Worm (Caenorhabditis elegans) whole organism, L2 larva: ENCODE results near the gene mrps-18B.

Experiments
- C34F6.9 ChIP-seq: fragments of 150-350 bp; optimal IDR thresholded peaks from 2 replicates; lab custom pipeline; 2014; ENCODE audit warnings: missing biosample characterization, missing genetic modification characterization
- F13H6.1 ChIP-seq: sonication (generic microtip); optimal IDR thresholded peaks from 2 replicates; lab custom pipeline; 2016; ENCODE audit warnings: missing genetic modification characterization, missing compliant biosample characterization
- R02D3.7 ChIP-seq: fragments of 150-350 bp; optimal IDR thresholded peaks from 2 replicates; lab custom pipeline; 2014; ENCODE audit warnings: missing biosample characterization, missing genetic modification characterization
- ZK546.5 ChIP-seq: sonication (generic microtip); optimal IDR thresholded peaks from 2 replicates; lab custom pipeline; 2017; ENCODE audit warnings: missing biosample characterization, missing genetic modification characterization
- alr-1 ChIP-seq: fragments of 150-350 bp; optimal IDR thresholded peaks from 2 replicates; lab custom pipeline; 2014; ENCODE audit warnings: missing biosample characterization, missing genetic modification characterization
- aly-2 ChIP-seq: fragments of 150-350 bp; optimal IDR thresholded peaks from 2 replicates; lab custom pipeline; 2014; ENCODE audit warnings: missing biosample characterization, missing genetic modification characterization
- ama-1 ChIP-seq: fragments of 150-350 bp; optimal IDR thresholded peaks from 2 replicates; lab custom pipeline; 2018; ENCODE audit warnings: inconsistent platforms
- blmp-1 ChIP-seq: sonication (generic microtip); optimal IDR thresholded peaks from 2 replicates; lab custom pipeline; 2017; ENCODE audit warnings: missing genetic modification characterization, mild to moderate bottlenecking, missing compliant biosample characterization, antibody characterized with exemption, moderate library complexity; ENCODE audit not compliant: insufficient read depth
- ceh-16 ChIP-seq: fragments of 150-350 bp; optimal IDR thresholded peaks from 2 replicates; lab custom pipeline; 2014; ENCODE audit warnings: missing biosample characterization, missing genetic modification characterization
- ceh-82 ChIP-seq: fragments of 150-350 bp; optimal IDR thresholded peaks from 2 replicates; lab custom pipeline; 2014; ENCODE audit warnings: missing biosample characterization, missing genetic modification characterization
- crh-2 ChIP-seq: sonication (generic microtip); optimal IDR thresholded peaks from 2 replicates; lab custom pipeline; 2017; ENCODE audit warnings: missing biosample characterization, missing genetic modification characterization
- dmd-4 ChIP-seq: sonication (generic microtip); optimal IDR thresholded peaks from 2 replicates; lab custom pipeline; 2017; ENCODE audit warnings: missing biosample characterization, missing genetic modification characterization
- egl-27 ChIP-seq: sonication (generic microtip); optimal IDR thresholded peaks from 3 replicates; lab custom pipeline; 2017; ENCODE audit warnings: missing biosample characterization, missing genetic modification reagents, missing genetic modification characterization
- elt-1 ChIP-seq: fragments of 150-350 bp; optimal IDR thresholded peaks from 2 replicates; lab custom pipeline; 2014; ENCODE audit warnings: missing biosample characterization, missing genetic modification characterization
- elt-3 ChIP-seq: sonication (generic microtip); optimal IDR thresholded peaks from 2 replicates; lab custom pipeline; 2017; ENCODE audit warnings: missing biosample characterization, missing genetic modification characterization
- fos-1 ChIP-seq: fragments of 150-350 bp; optimal IDR thresholded peaks from 2 replicates; lab custom pipeline; 2014; ENCODE audit warnings: missing biosample characterization, missing genetic modification characterization
- gmeb-1 ChIP-seq: fragments of 150-350 bp; optimal IDR thresholded peaks from 2 replicates; lab custom pipeline; 2014; ENCODE audit warnings: missing biosample characterization, missing genetic modification characterization
- lin-11 ChIP-seq: fragments of 150-350 bp; sonication (generic microtip); optimal IDR thresholded peaks from 2 replicates; lab custom pipeline; 2014; ENCODE audit warnings: missing biosample characterization, missing genetic modification characterization, inconsistent platforms, mixed read lengths
- lin-13 ChIP-seq: fragments of 150-350 bp; optimal IDR thresholded peaks from 2 replicates; lab custom pipeline; 2014; ENCODE audit warnings: missing biosample characterization, missing genetic modification reagents, missing genetic modification characterization
- lsy-2 ChIP-seq, 2 experiments: fragments of 150-350 bp in 1 of 2; sonication (generic microtip) in 1 of 2; optimal IDR thresholded peaks; 2 replicates each; lab custom pipeline; 2014 to 2017; ENCODE audit warnings: missing biosample characterization in 2 of 2, missing genetic modification characterization in 2 of 2
- mab-5 ChIP-seq: fragments of 150-350 bp; optimal IDR thresholded peaks from 2 replicates; lab custom pipeline; 2014; ENCODE audit warnings: missing biosample characterization, missing genetic modification characterization
- mbf-1 ChIP-seq: sonication (generic microtip); optimal IDR thresholded peaks from 2 replicates; lab custom pipeline; 2017; ENCODE audit warnings: missing biosample characterization, missing genetic modification characterization
- mdl-1 ChIP-seq, 2 experiments: fragments of 150-350 bp in 1 of 2; sonication (generic microtip) in 1 of 2; optimal IDR thresholded peaks; 2 replicates each; lab custom pipeline; 2017; ENCODE audit warnings: missing biosample characterization in 2 of 2, missing genetic modification characterization in 2 of 2
- nhr-10 ChIP-seq: sonication (generic microtip); optimal IDR thresholded peaks from 2 replicates; lab custom pipeline; 2017; ENCODE audit warnings: missing biosample characterization, missing genetic modification characterization
- nhr-12 ChIP-seq: fragments of 150-350 bp; optimal IDR thresholded peaks from 2 replicates; lab custom pipeline; 2014; ENCODE audit warnings: missing biosample characterization, missing genetic modification characterization
- nhr-129 ChIP-seq: fragments of 150-350 bp; optimal IDR thresholded peaks from 2 replicates; lab custom pipeline; 2014; ENCODE audit warnings: missing biosample characterization, missing genetic modification characterization
- nhr-21 ChIP-seq: fragments of 150-350 bp; optimal IDR thresholded peaks from 2 replicates; lab custom pipeline; 2014; ENCODE audit warnings: missing biosample characterization, missing genetic modification characterization
- nhr-237 ChIP-seq: fragments of 150-350 bp; optimal IDR thresholded peaks from 2 replicates; lab custom pipeline; 2014; ENCODE audit warnings: missing biosample characterization, missing genetic modification characterization
- nhr-25 ChIP-seq: fragments of 150-350 bp; sonication (generic microtip); optimal IDR thresholded peaks from 3 replicates; lab custom pipeline; 2014; ENCODE audit warnings: missing biosample characterization, missing genetic modification characterization
- nhr-6 ChIP-seq: fragments of 150-350 bp; optimal IDR thresholded peaks from 2 replicates; lab custom pipeline; 2014; ENCODE audit warnings: missing biosample characterization, missing genetic modification characterization
- nhr-77 ChIP-seq: fragments of 150-350 bp; optimal IDR thresholded peaks from 2 replicates; lab custom pipeline; 2014; ENCODE audit warnings: missing biosample characterization, missing genetic modification characterization
- peb-1 ChIP-seq: fragments of 150-350 bp; optimal IDR thresholded peaks from 2 replicates; lab custom pipeline; 2014; ENCODE audit warnings: missing biosample characterization, missing genetic modification characterization
- sem-4 ChIP-seq: fragments of 150-350 bp; optimal IDR thresholded peaks from 2 replicates; lab custom pipeline; 2014; ENCODE audit warnings: missing biosample characterization, missing genetic modification reagents, missing genetic modification characterization
- skn-1 ChIP-seq: sonication (generic microtip); optimal IDR thresholded peaks from 2 replicates; lab custom pipeline; 2017; ENCODE audit warnings: missing biosample characterization, missing genetic modification characterization
- sma-3 ChIP-seq: sonication (generic microtip); optimal IDR thresholded peaks from 2 replicates; lab custom pipeline; 2016; ENCODE audit warnings: missing genetic modification reagents, missing genetic modification characterization, missing compliant biosample characterization
- sma-9 ChIP-seq, 2 experiments: fragments of 150-350 bp in 1 of 2; sonication (generic microtip) in 1 of 2; optimal IDR thresholded peaks; 2 replicates each; lab custom pipeline; 2014 to 2016; ENCODE audit warnings: missing genetic modification characterization in 2 of 2, mild to moderate bottlenecking in 1 of 2, missing biosample characterization in 1 of 2, missing compliant biosample characterization in 1 of 2, missing genetic modification reagents in 1 of 2, moderate library complexity in 1 of 2
- unc-55 ChIP-seq: fragments of 150-350 bp; sonication (generic microtip); optimal IDR thresholded peaks from 3 replicates; lab custom pipeline; 2014; ENCODE audit warnings: missing biosample characterization, missing genetic modification reagents, missing genetic modification characterization
- unc-62 ChIP-seq: fragments of 150-350 bp; optimal IDR thresholded peaks from 2 replicates; lab custom pipeline; 2014; ENCODE audit warnings: missing biosample characterization, missing genetic modification reagents, missing genetic modification characterization
- zag-1 ChIP-seq: fragments of 150-350 bp; optimal IDR thresholded peaks from 2 replicates; lab custom pipeline; 2014; ENCODE audit warnings: missing biosample characterization, missing genetic modification characterization
- ztf-1 ChIP-seq: fragments of 200-800 bp; sonication (Bioruptor generic); conservative IDR thresholded peaks from 2 replicates; pipeline ENCODE4 v1.3.6; 2022; ENCODE audit warnings: missing genetic modification characterization, missing compliant biosample characterization
- ztf-11 ChIP-seq: sonication (generic microtip); optimal IDR thresholded peaks from 2 replicates; lab custom pipeline; 2017; ENCODE audit warnings: missing biosample characterization, missing genetic modification characterization

mrps-18B gene

DNA sequence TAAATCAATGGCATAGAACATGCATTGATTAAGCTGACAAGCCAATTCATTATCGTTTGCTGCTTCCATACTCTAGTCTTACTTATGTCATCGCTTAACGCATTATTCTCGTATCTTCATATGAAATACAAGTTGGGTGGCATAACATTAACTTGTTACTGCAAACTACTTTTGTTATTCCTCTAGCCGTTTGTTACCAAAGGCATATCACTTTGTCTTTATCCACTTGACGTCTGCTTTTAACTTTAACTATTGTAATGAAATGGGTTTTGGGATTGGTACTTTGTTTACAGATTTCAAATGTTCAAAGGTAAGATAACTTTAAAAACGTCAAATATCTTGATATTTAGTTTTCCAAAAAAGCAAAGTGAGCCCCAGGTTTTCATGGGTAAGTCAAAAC is 10.6 kb downstream of the mrps-18B start, which contains the start of gene W01C9.2:
Gene W01C9.2 (plus strand): TSS at position 301 of the 400 bp plus-strand sequence.
- TF ChIP-seq alr-1 (no peak), nhr-77 (no peak), ceh-82 (tag; lab: Kevin White, UChicago) (no peak), blmp-1 (tag; lab: Kevin White, UChicago) (no peak), lin-11 (tag; lab: Kevin White, UChicago) (no peak), lin-13 (GFP tag; lab: Kevin White, UChicago) (no peak), elt-1 (no peak), ceh-16 (tag; lab: Kevin White, UChicago) (no peak), sma-9 (GFP tag; optimal IDR thresholded peaks at IDR 0.05; lab: Kevin White, UChicago) (no peak), sma-9 (tag; optimal IDR thresholded peaks at IDR 0.05; lab: Kevin White, UChicago) (no peak), ztf-1 (GFP tag; lab: Robert Waterston, UW) (no peak), crh-2 (no peak), aly-2 (tag; lab: Kevin White, UChicago) (no peak)

DNA sequence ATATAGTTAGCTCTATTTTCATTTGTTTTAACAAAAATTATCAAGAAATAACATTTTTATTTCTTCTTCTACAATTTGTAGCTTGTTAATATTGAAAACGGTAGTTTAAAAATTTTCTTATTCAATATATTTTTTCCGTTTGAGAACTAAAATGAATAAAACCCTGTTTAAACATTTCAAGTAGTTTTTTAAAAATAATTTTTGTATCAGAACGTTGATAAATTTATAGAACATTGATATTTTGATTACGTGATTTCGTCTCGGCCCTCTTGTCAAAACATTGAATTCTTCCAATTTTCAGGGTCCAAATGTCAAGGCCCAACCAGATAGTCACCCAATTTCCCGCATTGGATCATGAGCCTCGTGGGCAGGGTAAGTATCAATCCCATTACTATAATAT is 14.9 kb downstream of the mrps-18B start, which contains the start of gene pqn-73:
Gene pqn-73 (plus strand): TSS at position 301 of the 400 bp plus-strand sequence.
- TF ChIP-seq nhr-21 (tag; lab: Kevin White, UChicago) (no peak), sma-3 (GFP tag; lab: Kevin White, UChicago) (no peak), ztf-1 (GFP tag; lab: Robert Waterston, UW) (no peak), ceh-16 (tag; lab: Kevin White, UChicago) (no peak), ZK546.5 (no peak), lsy-2 (tag; optimal IDR thresholded peaks at IDR 0.05; lab: Kevin White, UChicago) (no peak)

DNA sequence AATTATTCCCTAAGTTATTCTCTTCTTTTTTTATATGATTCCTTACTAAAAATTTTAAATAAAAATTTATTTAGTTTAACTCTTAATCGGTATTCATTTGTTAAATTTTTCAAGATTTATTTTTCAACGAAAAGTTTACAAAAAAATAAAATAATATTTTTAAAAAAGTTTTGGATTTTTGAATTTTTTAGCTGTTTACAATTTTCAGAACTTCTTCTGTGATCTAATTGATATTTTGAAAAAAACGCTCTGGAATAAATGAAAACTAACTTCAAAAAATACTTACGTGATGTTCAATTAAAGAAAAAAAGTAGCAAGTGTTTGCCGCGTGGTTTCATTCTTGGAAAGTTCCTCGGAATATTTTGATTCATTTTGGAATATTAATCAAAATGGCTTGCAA is 19.8 kb downstream of the mrps-18B start, which contains the start of gene decr-1.2:
Gene decr-1.2 (plus strand): TSS at position 301 of the 400 bp plus-strand sequence.
- TF ChIP-seq nhr-237 (no peak), lin-13 (GFP tag; lab: Kevin White, UChicago) (no peak), unc-62 (GFP tag; lab: Kevin White, UChicago) (no peak), egl-27 (tag; lab: Kevin White, UChicago) (no peak), ceh-82 (tag; lab: Kevin White, UChicago) (no peak)

DNA sequence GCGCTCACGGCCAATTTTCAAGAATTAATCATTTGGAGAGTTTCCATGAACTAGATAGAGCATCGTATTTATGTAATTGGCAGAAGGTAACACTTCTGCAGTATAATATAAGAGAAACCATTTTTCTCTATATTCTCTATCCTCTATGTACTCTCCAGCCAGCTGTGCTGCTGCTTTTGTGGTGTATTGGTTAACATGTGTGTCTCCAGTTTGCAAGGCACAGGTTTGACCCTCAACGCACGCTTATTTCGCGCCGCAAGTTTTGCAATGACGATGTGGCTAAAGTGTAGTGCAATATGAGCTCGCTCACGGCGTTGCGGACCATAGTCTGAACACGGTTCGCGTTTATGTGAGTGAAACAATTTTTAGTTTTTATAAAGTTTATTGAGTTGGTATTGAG is 21.5 kb downstream of the mrps-18B start:
- TF ChIP-seq mab-5 (tag; lab: Kevin White, UChicago) (peak; percentile 3), alr-1 (no peak), nhr-129 (tag; lab: Kevin White, UChicago) (peak; percentile 79), egl-27 (tag; lab: Kevin White, UChicago) (peak; percentile 18), nhr-21 (tag; lab: Kevin White, UChicago) (peak; percentile 45), nhr-12 (no peak), unc-62 (GFP tag; lab: Kevin White, UChicago) (no peak), gmeb-1 (tag; lab: Kevin White, UChicago) (no peak), lin-11 (tag; lab: Kevin White, UChicago) (peak; percentile 30), lsy-2 (tag; optimal IDR thresholded peaks at IDR 0.05; lab: Kevin White, UChicago) (peak in 1 of 2 experiments; percentile 30), nhr-10 (tag; lab: Kevin White, UChicago) (no peak), skn-1 (tag; lab: Kevin White, UChicago) (no peak), unc-55 (GFP tag; lab: Kevin White, UChicago) (peak; percentile 12), F13H6.1 (tag; lab: Kevin White, UChicago) (peak; percentile 68), mdl-1 (tag; optimal IDR thresholded peaks at IDR 0.05; lab: Kevin White, UChicago) (no peak), R02D3.7 (no peak), peb-1 (tag; lab: Kevin White, UChicago) (no peak), ceh-82 (tag; lab: Kevin White, UChicago) (no peak), ceh-16 (tag; lab: Kevin White, UChicago) (no peak), sma-3 (GFP tag; lab: Kevin White, UChicago) (no peak), lin-13 (GFP tag; lab: Kevin White, UChicago) (peak; percentile 40), fos-1 (tag; lab: Kevin White, UChicago) (peak; percentile 82), mbf-1 (tag; lab: Kevin White, UChicago) (no peak), dmd-4 (tag; lab: Kevin White, UChicago) (no peak), aly-2 (tag; lab: Kevin White, UChicago) (no peak), nhr-6 (no peak), C34F6.9 (tag; lab: Kevin White, UChicago) (peak; percentile 31), ama-1 (lab: Kevin White, UChicago) (no peak), crh-2 (peak; percentile 48), zag-1 (tag; lab: Kevin White, UChicago) (peak; percentile 11), elt-3 (tag; lab: Kevin White, UChicago) (no peak), sma-9 (GFP tag; optimal IDR thresholded peaks at IDR 0.05; lab: Kevin White, UChicago) (peak; percentile 71), sma-9 (tag; optimal IDR thresholded peaks at IDR 0.05; lab: Kevin White, UChicago) (no peak), nhr-25 (tag; lab: Kevin White, UChicago) (no peak), sem-4 (tag; lab: Kevin White, UChicago) (peak; percentile 6), ztf-11 (tag; lab: Kevin White, UChicago) (no peak)
